Fruit fly (Drosophila melanogaster) S2 (cell line): Measurements from ENCODE around the gene Gclm.

Experiments
- CG8478 ChIP-seq: fragments of >200 bp; optimal IDR thresholded peaks from 2 replicates; lab custom pipeline; 2018
- CTCF ChIP-seq, 2 experiments: fragments of >200 bp; optimal IDR thresholded peaks; 2 replicates each; lab custom pipeline; 2018

- TF ChIP-seq CTCF (optimal IDR thresholded peaks at IDR 0.05; lab: Kevin White, UChicago) = no peak
- no peak for TF ChIP-seq CG8478
These were observed 18.9 kb downstream of the Gclm start for dm6 chr3R:22667284-22667958.
